Fruit fly (Drosophila melanogaster) whole organism, embryonic: ENCODE results near the gene CG6005.

Experiments used
- Atf3 ChIP-seq: fragments of 200-800 bp; sonication (Bioruptor generic); optimal IDR thresholded peaks from 3 replicates; lab custom pipeline; 2016; ENCODE audit warnings: missing biosample characterization, missing genetic modification characterization
- Bteb2 ChIP-seq: fragments of 200-800 bp; sonication (Bioruptor generic); optimal IDR thresholded peaks from 2 replicates; lab custom pipeline; 2016; ENCODE audit warnings: missing biosample characterization, missing genetic modification characterization
- CG1024 ChIP-seq: fragments of 200-800 bp; sonication (Bioruptor generic); IDR thresholded peaks from 2 replicates; pipeline ENCODE4 v1.3.6; 2022; ENCODE audit warnings: missing biosample characterization, missing genetic modification characterization
- CG10959 ChIP-seq: fragments of 200-800 bp; sonication (Bioruptor generic); IDR thresholded peaks from 2 replicates; pipeline ENCODE4 v1.3.6; 2022; ENCODE audit warnings: missing biosample characterization, missing genetic modification characterization
- CG12071 ChIP-seq: fragments of 200-800 bp; sonication (Bioruptor generic); optimal IDR thresholded peaks from 3 replicates; lab custom pipeline; 2018; ENCODE audit warnings: missing biosample characterization, mild to moderate bottlenecking, missing genetic modification characterization
- CG12104 ChIP-seq: fragments of 200-800 bp; sonication (Bioruptor generic); optimal IDR thresholded peaks from 3 replicates; lab custom pipeline; 2016; ENCODE audit warnings: missing biosample characterization, missing genetic modification characterization
- CG12236 ChIP-seq: fragments of 200-800 bp; sonication (Bioruptor generic); optimal IDR thresholded peaks from 2 replicates; lab custom pipeline; 2016; ENCODE audit warnings: missing biosample characterization, missing genetic modification characterization
- CG15269 ChIP-seq: fragments of 200-800 bp; sonication (Bioruptor generic); optimal IDR thresholded peaks from 2 replicates; lab custom pipeline; 2018; ENCODE audit warnings: missing biosample characterization, mild to moderate bottlenecking, missing genetic modification characterization, moderate library complexity
- CG1602 ChIP-seq: fragments of 200-800 bp; sonication (Bioruptor generic); optimal IDR thresholded peaks from 3 replicates; lab custom pipeline; 2016; ENCODE audit warnings: missing biosample characterization, missing genetic modification characterization
- CG2202 ChIP-seq: fragments of 200-800 bp; sonication (Bioruptor generic); optimal IDR thresholded peaks from 2 replicates; lab custom pipeline; 2018; ENCODE audit warnings: missing biosample characterization, mild to moderate bottlenecking, missing genetic modification characterization
- CG2678 ChIP-seq: fragments of 200-800 bp; sonication (Bioruptor generic); optimal IDR thresholded peaks from 3 replicates; lab custom pipeline; 2019; ENCODE audit warnings: missing biosample characterization, mild to moderate bottlenecking, missing genetic modification characterization, moderate library complexity
- CG3847 ChIP-seq: fragments of 200-800 bp; sonication (Bioruptor generic); IDR thresholded peaks from 2 replicates; pipeline ENCODE4 v1.3.6; 2022; ENCODE audit warnings: missing biosample characterization, missing genetic modification characterization
- CG3995 ChIP-seq: fragments of 200-800 bp; sonication (Bioruptor generic); optimal IDR thresholded peaks from 3 replicates; lab custom pipeline; 2016; ENCODE audit warnings: missing biosample characterization, missing genetic modification characterization
- CG4328 ChIP-seq: fragments of 200-800 bp; sonication (Bioruptor generic); optimal IDR thresholded peaks from 3 replicates; lab custom pipeline; 2017; ENCODE audit warnings: missing biosample characterization, missing genetic modification reagents, missing genetic modification characterization
- CG5180 ChIP-seq: fragments of 200-800 bp; sonication (Bioruptor generic); optimal IDR thresholded peaks from 3 replicates; lab custom pipeline; 2017; ENCODE audit warnings: missing biosample characterization, missing genetic modification characterization, mild to moderate bottlenecking, moderate library complexity, missing genetic modification reagents
- CG9817 ChIP-seq: fragments of 200-800 bp; sonication (Bioruptor generic); optimal IDR thresholded peaks from 2 replicates; lab custom pipeline; 2018; ENCODE audit warnings: missing biosample characterization, mild to moderate bottlenecking, missing genetic modification characterization, moderate library complexity
- CTCF ChIP-seq: fragments of 200-800 bp; sonication (Bioruptor generic); optimal IDR thresholded peaks from 2 replicates; lab custom pipeline; 2017; ENCODE audit warnings: missing biosample characterization, mild to moderate bottlenecking, missing genetic modification characterization, moderate library complexity
- Dip3 ChIP-seq: fragments of 200-800 bp; sonication (Bioruptor generic); optimal IDR thresholded peaks from 3 replicates; lab custom pipeline; 2016; ENCODE audit warnings: missing biosample characterization, missing genetic modification characterization
- Elba2 ChIP-seq: fragments of 200-800 bp; sonication (Bioruptor generic); optimal IDR thresholded peaks from 3 replicates; lab custom pipeline; 2016; ENCODE audit warnings: missing biosample characterization, missing genetic modification characterization
- H2.0 ChIP-seq: fragments of 200-800 bp; sonication (Bioruptor generic); IDR thresholded peaks from 2 replicates; pipeline ENCODE4 v1.3.6; 2022; ENCODE audit warnings: missing biosample characterization, missing genetic modification characterization
- HLHmδ ChIP-seq: fragments of 200-800 bp; sonication (Bioruptor generic); optimal IDR thresholded peaks from 2 replicates; lab custom pipeline; 2018; ENCODE audit warnings: missing biosample characterization, mild to moderate bottlenecking, missing genetic modification characterization, moderate library complexity
- Hmr ChIP-seq: fragments of 200-800 bp; sonication (Bioruptor generic); optimal IDR thresholded peaks from 3 replicates; lab custom pipeline; 2017; ENCODE audit warnings: mild to moderate bottlenecking, missing biosample characterization, missing genetic modification reagents, missing genetic modification characterization
- Lhr ChIP-seq: fragments of 200-800 bp; sonication (Bioruptor generic); optimal IDR thresholded peaks from 3 replicates; lab custom pipeline; 2017; ENCODE audit warnings: mild to moderate bottlenecking, missing biosample characterization, missing genetic modification reagents, missing genetic modification characterization
- Med ChIP-seq: fragments of 200-800 bp; sonication (Bioruptor generic); peaks from one replicate; lab custom pipeline; 2016; ENCODE audit warnings: missing biosample characterization, missing genetic modification characterization, mild to moderate bottlenecking, inconsistent platforms, moderate library complexity
- Meics ChIP-seq: fragments of 200-800 bp; sonication (Bioruptor generic); optimal IDR thresholded peaks from 2 replicates; lab custom pipeline; 2017; ENCODE audit warnings: missing biosample characterization, mild to moderate bottlenecking, missing genetic modification characterization
- Nf-YB ChIP-seq: fragments of 200-800 bp; sonication (Bioruptor generic); optimal IDR thresholded peaks from 3 replicates; lab custom pipeline; 2019; ENCODE audit warnings: missing biosample characterization, mild to moderate bottlenecking, missing genetic modification characterization, moderate library complexity
- Ptx1 ChIP-seq: fragments of 200-800 bp; sonication (Bioruptor generic); IDR thresholded peaks from 2 replicates; pipeline ENCODE4 v1.3.6; 2022; ENCODE audit warnings: missing biosample characterization, missing genetic modification characterization
- Rx ChIP-seq: fragments of 200-800 bp; sonication (Bioruptor generic); IDR thresholded peaks from 2 replicates; pipeline ENCODE4 v1.3.6; 2022; ENCODE audit warnings: missing biosample characterization, missing genetic modification characterization
- YL-1 ChIP-seq: fragments of 200-800 bp; sonication (Bioruptor generic); optimal IDR thresholded peaks from 3 replicates; lab custom pipeline; 2017; ENCODE audit warnings: missing biosample characterization, mild to moderate bottlenecking, missing genetic modification characterization
- bcd ChIP-seq: fragments of 200-800 bp; sonication (Bioruptor generic); optimal IDR thresholded peaks from 2 replicates; lab custom pipeline; 2017; ENCODE audit warnings: missing biosample characterization, mild to moderate bottlenecking, missing genetic modification characterization
- bowl ChIP-seq: fragments of 200-800 bp; sonication (Bioruptor generic); IDR thresholded peaks from 2 replicates; pipeline ENCODE4 v1.3.6; 2022; ENCODE audit warnings: missing biosample characterization, missing genetic modification characterization
- br ChIP-seq: fragments of >200 bp; optimal IDR thresholded peaks from 2 replicates; lab custom pipeline; 2017
- dmrt99B ChIP-seq: fragments of 200-800 bp; sonication (Bioruptor generic); optimal IDR thresholded peaks from 2 replicates; lab custom pipeline; 2018; ENCODE audit warnings: missing biosample characterization, mild to moderate bottlenecking, missing genetic modification characterization, moderate library complexity
- emc ChIP-seq: fragments of 200-800 bp; sonication (Bioruptor generic); optimal IDR thresholded peaks from 2 replicates; lab custom pipeline; 2016; ENCODE audit warnings: missing biosample characterization, missing genetic modification characterization
- exex ChIP-seq: fragments of 200-800 bp; sonication (Bioruptor generic); optimal IDR thresholded peaks from 4 replicates; lab custom pipeline; 2018; ENCODE audit warnings: missing biosample characterization, mild to moderate bottlenecking, missing genetic modification characterization, moderate library complexity
- fu2 ChIP-seq: fragments of 200-800 bp; sonication (Bioruptor generic); optimal IDR thresholded peaks from 2 replicates; lab custom pipeline; 2016; ENCODE audit warnings: missing biosample characterization, missing genetic modification characterization
- gem ChIP-seq: fragments of 200-800 bp; sonication (Bioruptor generic); optimal IDR thresholded peaks from 2 replicates; lab custom pipeline; 2019; ENCODE audit warnings: missing biosample characterization, mild to moderate bottlenecking, missing genetic modification characterization, moderate library complexity
- jigr1 ChIP-seq: fragments of 200-800 bp; sonication (Bioruptor generic); IDR thresholded peaks from 3 replicates; pipeline ENCODE4 v1.3.6; 2022; ENCODE audit warnings: missing biosample characterization, missing genetic modification characterization
- nerfin-1 ChIP-seq: fragments of 200-800 bp; sonication (Bioruptor generic); optimal IDR thresholded peaks from 3 replicates; lab custom pipeline; 2019; ENCODE audit warnings: missing biosample characterization, mild to moderate bottlenecking, missing genetic modification characterization, moderate library complexity
- pfk ChIP-seq: fragments of 200-800 bp; sonication (Bioruptor generic); optimal IDR thresholded peaks from 2 replicates; lab custom pipeline; 2018; ENCODE audit warnings: missing biosample characterization, mild to moderate bottlenecking, missing genetic modification characterization, moderate library complexity
- phol ChIP-seq: fragments of 200-800 bp; sonication (Bioruptor generic); optimal IDR thresholded peaks from 3 replicates; lab custom pipeline; 2018; ENCODE audit warnings: missing biosample characterization, mild to moderate bottlenecking, missing genetic modification characterization, moderate library complexity
- sc ChIP-seq, 3 experiments: fragments of >200 bp in 2 of 3; fragments of 200-800 bp in 1 of 3; sonication (Bioruptor generic) in 1 of 3; optimal IDR thresholded peaks; 2 replicates in 2 of 3; 3 replicates in 1 of 3; lab custom pipeline; 2017; ENCODE audit warnings: mild to moderate bottlenecking in 1 of 3, missing biosample characterization in 1 of 3, missing genetic modification characterization in 1 of 3, missing genetic modification reagents in 1 of 3
- shn ChIP-seq: fragments of 200-800 bp; sonication (Bioruptor generic); optimal IDR thresholded peaks from 3 replicates; lab custom pipeline; 2016; ENCODE audit warnings: missing biosample characterization, missing genetic modification characterization
- sob ChIP-seq: fragments of 200-800 bp; sonication (Bioruptor generic); IDR thresholded peaks from 2 replicates; pipeline ENCODE4 v1.3.6; 2022; ENCODE audit warnings: missing biosample characterization, missing genetic modification characterization
- stwl ChIP-seq: fragments of 200-800 bp; sonication (Bioruptor generic); optimal IDR thresholded peaks from 3 replicates; lab custom pipeline; 2018; ENCODE audit warnings: missing biosample characterization, mild to moderate bottlenecking, missing genetic modification characterization, moderate library complexity
- tin ChIP-seq: fragments of 200-800 bp; sonication (Bioruptor generic); optimal IDR thresholded peaks from 3 replicates; lab custom pipeline; 2016; ENCODE audit warnings: missing biosample characterization, missing genetic modification characterization
- tna ChIP-seq: fragments of 200-800 bp; sonication (Bioruptor generic); IDR thresholded peaks from 2 replicates; pipeline ENCODE4 v1.3.6; 2022; ENCODE audit warnings: missing biosample characterization, missing genetic modification characterization; ENCODE audit not compliant: partially characterized antibody
- tx ChIP-seq: fragments of 200-800 bp; sonication (Bioruptor generic); optimal IDR thresholded peaks from 2 replicates; lab custom pipeline; 2016; ENCODE audit warnings: missing biosample characterization, missing genetic modification characterization
- wek ChIP-seq: fragments of 200-800 bp; sonication (Bioruptor generic); optimal IDR thresholded peaks from 3 replicates; lab custom pipeline; 2018; ENCODE audit warnings: missing biosample characterization, mild to moderate bottlenecking, missing genetic modification characterization, moderate library complexity
- z ChIP-seq: fragments of 200-800 bp; sonication (Bioruptor generic); IDR thresholded peaks from 3 replicates; pipeline ENCODE4 v1.3.6; 2022; ENCODE audit warnings: missing biosample characterization, missing genetic modification characterization

The CG6005 gene

DNA sequence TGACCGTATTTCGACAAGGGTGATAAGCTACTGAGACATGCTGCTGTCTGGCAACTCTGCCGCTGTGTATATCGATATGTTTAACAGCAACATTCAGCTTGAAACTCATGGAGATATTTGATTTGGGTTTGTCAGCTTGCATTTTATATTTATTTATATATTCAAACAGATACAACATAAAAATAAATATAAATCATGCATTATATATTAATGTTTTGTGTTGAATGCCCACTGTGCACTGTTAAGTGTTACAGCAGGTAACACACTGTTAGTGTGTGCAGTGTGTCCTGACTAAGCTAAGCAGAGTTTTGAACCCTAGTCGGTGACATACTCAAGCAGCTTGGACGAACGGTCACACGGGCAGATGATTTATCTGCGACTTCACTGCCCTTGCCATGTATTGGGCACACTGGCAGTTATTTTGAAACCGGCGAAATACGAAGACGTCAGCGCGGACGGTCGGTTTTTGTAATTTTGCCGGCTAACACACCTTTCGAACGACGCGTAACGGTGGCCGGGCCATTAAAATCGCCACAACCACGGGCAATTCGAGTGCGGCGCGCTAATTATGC, 40.1 kb downstream of the CG6005 start, which contains the start of the genes snRNP-U1-C and gukh (continued):
- TF ChIP-seq CG4328 (GFP tag; lab: Kevin White, UChicago) (peak; percentile 62), tin (GFP tag; lab: Kevin White, UChicago) (peak; percentile 73), sc (optimal IDR thresholded peaks at IDR 0.05; lab: Kevin White, UChicago) (no peak), sc (GFP tag; optimal IDR thresholded peaks at IDR 0.05; lab: Kevin White, UChicago) (peak; percentile 46), Atf3 (GFP tag; lab: Kevin White, UChicago) (peak; percentile 67), bcd (GFP tag; lab: Kevin White, UChicago) (peak; percentile 77), Hmr (GFP tag; lab: Kevin White, UChicago) (peak; percentile 84), shn (peak; percentile 35), exex (peak; percentile 43), Lhr (GFP tag; lab: Kevin White, UChicago) (peak; percentile 90), Elba2 (peak; percentile 22), CG1602 (GFP tag; lab: Kevin White, UChicago) (peak; percentile 80), dmrt99B (tag; lab: Kevin White, UChicago) (peak; percentile 75), CG12104 (GFP tag; lab: Kevin White, UChicago) (peak; percentile 9), Dip3 (GFP tag; lab: Kevin White, UChicago) (peak; percentile 43), Rx (GFP tag; lab: Robert Waterston, UW) (peak; percentile 48), CG2202 (tag; lab: Kevin White, UChicago) (peak; percentile 57), H2.0 (peak; percentile 85), YL-1 (GFP tag; lab: Kevin White, UChicago) (peak; percentile 90), CG3847 (peak; percentile 91), phol (peak; percentile 79), tna (GFP tag; lab: Robert Waterston, UW) (no peak), Med (GFP tag; lab: Kevin White, UChicago) (peak; percentile 90), bowl (GFP tag; lab: Robert Waterston, UW) (peak; percentile 49; the same call in 1 of the 2 replicates), br (lab: Kevin White, UChicago) (no peak), stwl (tag; lab: Kevin White, UChicago) (peak; percentile 75), CG12071 (GFP tag; lab: Kevin White, UChicago) (no peak), emc (GFP tag; lab: Kevin White, UChicago) (no peak), Nf-YB (GFP tag; lab: Kevin White, UChicago) (peak; percentile 60), CG9817 (tag; lab: Kevin White, UChicago) (peak; percentile 89), CG2678 (peak; percentile 82), jigr1 (GFP tag; lab: Robert Waterston, UW) (no peak), CG15269 (tag; lab: Kevin White, UChicago) (peak; percentile 86), sob (peak; percentile 83), z (no peak; the same call in 2 of the 3 replicates), nerfin-1 (tag; lab: Kevin White, UChicago) (peak; percentile 59), HLHmδ (GFP tag; lab: Kevin White, UChicago) (peak; percentile 6), CTCF (peak; percentile 41), wek (peak; percentile 27), gem (tag; lab: Kevin White, UChicago) (peak; percentile 92), Meics (GFP tag; lab: Kevin White, UChicago) (peak; percentile 73), CG5180 (GFP tag; lab: Kevin White, UChicago) (peak; percentile 23), CG10959 (GFP tag; lab: Robert Waterston, UW) (peak; percentile 56; the same call in 1 of the 2 replicates), Bteb2 (peak; percentile 41), CG1024 (GFP tag; lab: Robert Waterston, UW) (peak; percentile 29; the same call in 1 of the 2 replicates), CG12236 (no peak), pfk (GFP tag; lab: Kevin White, UChicago) (peak; percentile 6), fu2 (GFP tag; lab: Kevin White, UChicago) (peak; percentile 5), tx (peak; percentile 2), Ptx1 (GFP tag; lab: Robert Waterston, UW) (peak; percentile 85), CG3995 (peak; percentile 25)
